Worm (Caenorhabditis elegans) whole organism, mixed stage, embryonic: Measurements from ENCODE around the gene C06C3.4.

Experiments
- lsy-2 ChIP-seq: fragments of 150-350 bp; optimal IDR thresholded peaks from 2 replicates; lab custom pipeline; 2014; ENCODE audit warnings: missing biosample characterization, missing genetic modification characterization
- nhr-237 ChIP-seq: fragments of 150-350 bp; optimal IDR thresholded peaks from 2 replicates; lab custom pipeline; 2014; ENCODE audit warnings: missing biosample characterization, missing genetic modification characterization
- nhr-76 ChIP-seq: sonication (generic microtip); optimal IDR thresholded peaks from 2 replicates; lab custom pipeline; 2017; ENCODE audit warnings: missing biosample characterization, missing genetic modification characterization

DNA sequence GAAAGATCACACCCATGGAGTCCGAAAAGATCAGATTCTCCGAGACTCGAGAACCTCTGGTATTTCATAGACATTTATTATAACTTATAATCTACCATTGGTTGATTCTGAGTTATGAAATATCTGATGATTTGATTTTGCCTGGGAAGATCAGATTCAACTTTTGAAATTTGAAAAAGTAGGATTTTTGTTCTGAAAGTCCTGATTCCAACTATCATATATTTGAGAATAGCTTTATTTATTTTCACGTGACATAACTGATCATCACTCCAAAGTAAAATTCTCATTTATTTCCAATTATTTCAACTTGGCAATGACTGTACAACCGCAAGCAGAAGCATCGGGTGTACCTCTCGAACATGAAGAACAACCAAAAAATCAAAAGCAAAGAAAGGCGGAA lies 26.7 kb downstream of the C06C3.4 start, which contains the start of gene Y51B9A.7:
- no peak for TF ChIP-seq nhr-76
- TF ChIP-seq lsy-2 (tag; lab: Kevin White, UChicago) = no peak
- no peak for TF ChIP-seq nhr-237 (tag; lab: Kevin White, UChicago)
